Worm (Caenorhabditis elegans) whole organism, young adult: Measurements from ENCODE around the gene R74.8.

Source experiments
- B0261.1 ChIP-seq: sonication (generic microtip); optimal IDR thresholded peaks from 2 replicates; lab custom pipeline; 2016; ENCODE audit warnings: mild to moderate bottlenecking, missing genetic modification characterization, moderate library complexity, missing compliant biosample characterization
- F10E7.11 ChIP-seq: sonication (generic microtip); optimal IDR thresholded peaks from 2 replicates; lab custom pipeline; 2017; ENCODE audit warnings: mild to moderate bottlenecking, missing genetic modification characterization, moderate library complexity, missing compliant biosample characterization
- T26A5.8 ChIP-seq: sonication (generic microtip); optimal IDR thresholded peaks from 2 replicates; lab custom pipeline; 2016; ENCODE audit warnings: missing genetic modification characterization, missing compliant biosample characterization
- bed-1 ChIP-seq: fragments of 200-800 bp; sonication (Bioruptor generic); IDR thresholded peaks from 2 replicates; pipeline ENCODE4 v1.3.6; 2022; ENCODE audit warnings: missing genetic modification reagents, missing genetic modification characterization, missing compliant biosample characterization
- cebp-1 ChIP-seq, 2 experiments: fragments of 200-800 bp in 1 of 2; sonication (Bioruptor generic) in 1 of 2; sonication (generic microtip) in 1 of 2; IDR thresholded peaks in 1 of 2; optimal IDR thresholded peaks in 1 of 2; 2 replicates each; pipeline versions ENCODE4 v1.3.6 to Lab custom; 2017 to 2022; ENCODE audit warnings: missing compliant biosample characterization in 2 of 2, missing genetic modification characterization in 2 of 2, mild to moderate bottlenecking in 1 of 2, missing genetic modification reagents in 1 of 2, moderate library complexity in 1 of 2
- ceh-100 ChIP-seq: fragments of 200-800 bp; sonication (Bioruptor generic); IDR thresholded peaks from 2 replicates; pipeline ENCODE4 v1.3.6; 2022; ENCODE audit warnings: missing genetic modification reagents, missing genetic modification characterization, missing compliant biosample characterization
- ceh-40 ChIP-seq: fragments of 200-800 bp; sonication (Bioruptor generic); IDR thresholded peaks from 2 replicates; pipeline ENCODE4 v1.3.6; 2022; ENCODE audit warnings: missing genetic modification characterization, missing compliant biosample characterization
- ets-4 ChIP-seq: fragments of 200-800 bp; sonication (Bioruptor generic); optimal IDR thresholded peaks from 2 replicates; lab custom pipeline; 2018; ENCODE audit warnings: mild to moderate bottlenecking, missing genetic modification characterization, missing compliant biosample characterization
- hlh-26 ChIP-seq: fragments of 200-800 bp; sonication (Bioruptor generic); conservative IDR thresholded peaks from 2 replicates; pipeline ENCODE4 v1.3.6; 2022; ENCODE audit warnings: missing genetic modification reagents, missing genetic modification characterization, missing compliant biosample characterization
- lsy-27 ChIP-seq: sonication (generic microtip); optimal IDR thresholded peaks from 2 replicates; lab custom pipeline; 2017; ENCODE audit warnings: missing genetic modification characterization, mild to moderate bottlenecking, missing compliant biosample characterization, antibody characterized with exemption, missing genotype, borderline replicate concordance; ENCODE audit not compliant: insufficient read depth
- mcd-1 ChIP-seq: fragments of 200-800 bp; sonication (Bioruptor generic); IDR thresholded peaks from 2 replicates; pipeline ENCODE4 v1.3.6; 2022; ENCODE audit warnings: missing genetic modification reagents, missing genetic modification characterization, missing compliant biosample characterization
- mel-28 ChIP-seq: sonication (generic microtip); optimal IDR thresholded peaks from 2 replicates; lab custom pipeline; 2016; ENCODE audit warnings: borderline replicate concordance, mild to moderate bottlenecking, missing genetic modification characterization, missing compliant biosample characterization
- mes-4 ChIP-seq: sonication (generic microtip); optimal IDR thresholded peaks from 2 replicates; lab custom pipeline; 2016; ENCODE audit warnings: missing genotype, missing genetic modification characterization, missing compliant biosample characterization
- nhr-179 ChIP-seq: sonication (generic microtip); optimal IDR thresholded peaks from 2 replicates; lab custom pipeline; 2016; ENCODE audit warnings: mild to moderate bottlenecking, missing genetic modification characterization, missing compliant biosample characterization
- nhr-27 ChIP-seq: fragments of 200-800 bp; sonication (Bioruptor generic); optimal IDR thresholded peaks from 2 replicates; lab custom pipeline; 2018; ENCODE audit warnings: mild to moderate bottlenecking, missing genetic modification characterization, moderate library complexity, missing compliant biosample characterization
- rcor-1 ChIP-seq: fragments of 200-800 bp; sonication (Bioruptor generic); IDR thresholded peaks from 2 replicates; pipeline ENCODE4 v1.3.6; 2022; ENCODE audit warnings: missing genetic modification reagents, missing genetic modification characterization, missing compliant biosample characterization
- sptf-2 ChIP-seq: fragments of 200-800 bp; sonication (Bioruptor generic); optimal IDR thresholded peaks from 2 replicates; lab custom pipeline; 2018; ENCODE audit warnings: mild to moderate bottlenecking, missing genetic modification characterization, missing compliant biosample characterization
- ztf-6 ChIP-seq: fragments of 200-800 bp; sonication (Bioruptor generic); IDR thresholded peaks from 2 replicates; pipeline ENCODE4 v1.3.6; 2022; ENCODE audit warnings: missing genetic modification reagents, missing genetic modification characterization, missing compliant biosample characterization

The R74.8 gene

ce11 chrIII:4244285-4244684, 38.2 kb downstream of the R74.8 start, which contains the start of gene zhit-2:
Gene zhit-2, minus strand, starts transcription at chrIII:4244385.
- TF ChIP-seq hlh-26 (no peak), F10E7.11 (tag; lab: Kevin White, UChicago) (no peak), ztf-6 (GFP tag; lab: Robert Waterston, UW) (no peak), mcd-1 (no peak), mel-28 (no peak), mes-4 (tag; lab: Kevin White, UChicago) (no peak)

ce11 chrIII:4247571-4247970, 41.5 kb downstream of the R74.8 start, which contains the start of gene Y44F5A.1:
Gene Y44F5A.1, minus strand, starts transcription at chrIII:4247671.
- TF ChIP-seq ets-4 = no peak
- TF ChIP-seq nhr-179 (tag; lab: Kevin White, UChicago) = no peak
- TF ChIP-seq T26A5.8 = no peak
- TF ChIP-seq rcor-1 = no peak
- no peak for TF ChIP-seq B0261.1 (tag; lab: Kevin White, UChicago)
- no peak for TF ChIP-seq hlh-26
- no peak for TF ChIP-seq lsy-27 (tag; lab: Kevin White, UChicago)
- no peak for TF ChIP-seq nhr-27 (tag; lab: Kevin White, UChicago)
- TF ChIP-seq ceh-100 = no peak
- no peak for TF ChIP-seq bed-1
- no peak for TF ChIP-seq ceh-40 (GFP tag; lab: Robert Waterston, UW)
- TF ChIP-seq sptf-2 = no peak
- TF ChIP-seq cebp-1 (GFP tag; IDR thresholded peaks at IDR 0.05; lab: Robert Waterston, UW) = no peak
- no peak for TF ChIP-seq cebp-1 (tag; optimal IDR thresholded peaks at IDR 0.05; lab: Kevin White, UChicago)
